Worm (Caenorhabditis elegans) whole organism, L1 larva: ENCODE data around the gene K04C2.5.

Experiments
- ama-1 ChIP-seq: fragments of 150-350 bp; optimal IDR thresholded peaks from 2 replicates; lab custom pipeline; 2014
- blmp-1 ChIP-seq: fragments of 150-350 bp; optimal IDR thresholded peaks from 2 replicates; lab custom pipeline; 2014; ENCODE audit warnings: missing biosample characterization, missing genetic modification characterization
- dpl-1 ChIP-seq, 3 experiments: fragments of 150-350 bp in 2 of 3; sonication (generic microtip) in 1 of 3; optimal IDR thresholded peaks; 2 replicates each; lab custom pipeline; 2014 to 2017; ENCODE audit warnings: missing biosample characterization in 3 of 3, missing genetic modification characterization in 3 of 3, missing genetic modification reagents in 3 of 3
- efl-1 ChIP-seq, 4 experiments: fragments of 150-350 bp; optimal IDR thresholded peaks in 3 of 4; peaks in 1 of 4; 1 replicate in 1 of 4; 2 replicates in 3 of 4; lab custom pipeline; 2014; ENCODE audit warnings: missing biosample characterization in 2 of 4, missing genetic modification characterization in 2 of 4, missing genetic modification reagents in 2 of 4
- irx-1 ChIP-seq: sonication (generic microtip); optimal IDR thresholded peaks from 2 replicates; lab custom pipeline; 2016; ENCODE audit warnings: missing genetic modification characterization, missing compliant biosample characterization
- nhr-28 ChIP-seq: fragments of 150-350 bp; optimal IDR thresholded peaks from 2 replicates; lab custom pipeline; 2014; ENCODE audit warnings: missing biosample characterization, missing genetic modification characterization

ce11 chrIII:6869268-6869667 is 22.2 kb downstream of the K04C2.5 start, which contains the start of the genes cra-1 and kbp-1:
- TF ChIP-seq efl-1 (optimal IDR thresholded peaks at IDR 0.05; lab: Kevin White, UChicago) = peak; percentile 83 to 90
- peak; percentile 91 to 99 for TF ChIP-seq efl-1 (GFP tag; optimal IDR thresholded peaks at IDR 0.05 in 1 of 2; lab: Kevin White, UChicago)
- peak; percentile 81 to 91 (median 87) for TF ChIP-seq dpl-1 (GFP tag; optimal IDR thresholded peaks at IDR 0.05; lab: Kevin White, UChicago)
- TF ChIP-seq irx-1 (tag; lab: Kevin White, UChicago) = no peak
- no peak for TF ChIP-seq nhr-28 (tag; lab: Kevin White, UChicago)
- peak; percentile 50 for TF ChIP-seq blmp-1
- no peak for TF ChIP-seq ama-1 (lab: Kevin White, UChicago)
